Worm (Caenorhabditis elegans) whole organism, young adult: ENCODE results near the gene tomm-70.

Experiments used
- B0336.3 ChIP-seq: fragments of 200-800 bp; sonication (Bioruptor generic); IDR thresholded peaks from 2 replicates; pipeline ENCODE4 v1.3.6; 2022; ENCODE audit warnings: missing genetic modification characterization, missing compliant biosample characterization
- F23B12.7 ChIP-seq: sonication (generic microtip); optimal IDR thresholded peaks from 2 replicates; lab custom pipeline; 2017; ENCODE audit warnings: missing genetic modification characterization, mild to moderate bottlenecking, missing compliant biosample characterization, antibody characterized with exemption, moderate library complexity; ENCODE audit not compliant: insufficient read depth
- F57C9.4 ChIP-seq: sonication (generic microtip); optimal IDR thresholded peaks from 2 replicates; lab custom pipeline; 2017; ENCODE audit warnings: mild to moderate bottlenecking, missing genetic modification characterization, missing compliant biosample characterization
- K11D2.4 ChIP-seq: fragments of 200-800 bp; sonication (Bioruptor generic); IDR thresholded peaks from 2 replicates; pipeline ENCODE4 v1.3.6; 2022; ENCODE audit warnings: missing genetic modification reagents, missing genetic modification characterization, missing compliant biosample characterization
- K12H6.12 ChIP-seq: fragments of 200-800 bp; sonication (Bioruptor generic); optimal IDR thresholded peaks from 2 replicates; lab custom pipeline; 2018; ENCODE audit warnings: mild to moderate bottlenecking, missing genetic modification characterization, missing compliant biosample characterization
- T26A5.8 ChIP-seq: sonication (generic microtip); optimal IDR thresholded peaks from 2 replicates; lab custom pipeline; 2016; ENCODE audit warnings: missing genetic modification characterization, missing compliant biosample characterization
- Y53F4B.3 ChIP-seq: fragments of 200-800 bp; sonication (Bioruptor generic); IDR thresholded peaks from 2 replicates; pipeline ENCODE4 v1.3.6; 2022; ENCODE audit warnings: missing genetic modification reagents, missing genetic modification characterization, missing compliant biosample characterization
- Y67H2A.10 ChIP-seq: fragments of 200-800 bp; sonication (Bioruptor generic); conservative IDR thresholded peaks from 2 replicates; pipeline ENCODE4 v1.3.6; 2022; ENCODE audit warnings: missing genetic modification reagents, missing genetic modification characterization, missing compliant biosample characterization
- Y95B8A.8 ChIP-seq: fragments of 200-800 bp; sonication (Bioruptor generic); IDR thresholded peaks from 2 replicates; pipeline ENCODE4 v1.3.6; 2022; ENCODE audit warnings: missing genetic modification reagents, missing genetic modification characterization, missing compliant biosample characterization
- ZK185.1 ChIP-seq: sonication (generic microtip); optimal IDR thresholded peaks from 2 replicates; lab custom pipeline; 2016; ENCODE audit warnings: mild to moderate bottlenecking, missing genetic modification characterization, missing compliant biosample characterization; ENCODE audit not compliant: poor library complexity, severe bottlenecking
- aptf-2 ChIP-seq: fragments of 200-800 bp; sonication (Bioruptor generic); conservative IDR thresholded peaks from 2 replicates; pipeline ENCODE4 v1.3.6; 2022; ENCODE audit warnings: missing genetic modification reagents, missing genetic modification characterization, missing compliant biosample characterization
- atf-7 ChIP-seq: sonication (generic microtip); optimal IDR thresholded peaks from 2 replicates; lab custom pipeline; 2017; ENCODE audit warnings: mild to moderate bottlenecking, missing genetic modification characterization, missing compliant biosample characterization
- attf-5 ChIP-seq: fragments of 200-800 bp; sonication (Bioruptor generic); optimal IDR thresholded peaks from 2 replicates; lab custom pipeline; 2018; ENCODE audit warnings: mild to moderate bottlenecking, missing genetic modification characterization, missing compliant biosample characterization
- bed-2 ChIP-seq: fragments of 200-800 bp; sonication (Bioruptor generic); IDR thresholded peaks from 2 replicates; pipeline ENCODE4 v1.3.6; 2022; ENCODE audit warnings: missing genetic modification reagents, missing genetic modification characterization, missing compliant biosample characterization
- cebp-1 ChIP-seq, 2 experiments: fragments of 200-800 bp in 1 of 2; sonication (Bioruptor generic) in 1 of 2; sonication (generic microtip) in 1 of 2; IDR thresholded peaks in 1 of 2; optimal IDR thresholded peaks in 1 of 2; 2 replicates each; pipeline versions ENCODE4 v1.3.6 to Lab custom; 2017 to 2022; ENCODE audit warnings: missing compliant biosample characterization in 2 of 2, missing genetic modification characterization in 2 of 2, mild to moderate bottlenecking in 1 of 2, missing genetic modification reagents in 1 of 2, moderate library complexity in 1 of 2
- ceh-40 ChIP-seq: fragments of 200-800 bp; sonication (Bioruptor generic); IDR thresholded peaks from 2 replicates; pipeline ENCODE4 v1.3.6; 2022; ENCODE audit warnings: missing genetic modification characterization, missing compliant biosample characterization
- chd-7 ChIP-seq: sonication (generic microtip); optimal IDR thresholded peaks from 2 replicates; lab custom pipeline; 2016; ENCODE audit warnings: mild to moderate bottlenecking, missing genetic modification characterization, moderate library complexity, missing compliant biosample characterization
- die-1 ChIP-seq: sonication (generic microtip); optimal IDR thresholded peaks from 2 replicates; lab custom pipeline; 2016; ENCODE audit warnings: missing genotype, mild to moderate bottlenecking, missing genetic modification characterization, missing compliant biosample characterization
- dox-1 ChIP-seq: fragments of 200-800 bp; sonication (Bioruptor generic); IDR thresholded peaks from 2 replicates; pipeline ENCODE4 v1.3.6; 2022; ENCODE audit warnings: missing genetic modification reagents, missing genetic modification characterization, missing compliant biosample characterization
- dpl-1 ChIP-seq: fragments of 150-350 bp; optimal IDR thresholded peaks from 2 replicates; lab custom pipeline; 2014; ENCODE audit warnings: missing biosample characterization, missing genetic modification reagents, missing genetic modification characterization
- ets-4 ChIP-seq: fragments of 200-800 bp; sonication (Bioruptor generic); optimal IDR thresholded peaks from 2 replicates; lab custom pipeline; 2018; ENCODE audit warnings: mild to moderate bottlenecking, missing genetic modification characterization, missing compliant biosample characterization
- fkh-3 ChIP-seq: sonication (generic microtip); optimal IDR thresholded peaks from 2 replicates; lab custom pipeline; 2016; ENCODE audit warnings: mild to moderate bottlenecking, missing genetic modification characterization, missing compliant biosample characterization
- hmg-1.2 ChIP-seq: fragments of 200-800 bp; sonication (Bioruptor generic); IDR thresholded peaks from 2 replicates; pipeline ENCODE4 v1.3.6; 2022; ENCODE audit warnings: missing genetic modification reagents, missing genetic modification characterization, missing compliant biosample characterization
- hsf-1 ChIP-seq: fragments of 200-800 bp; sonication (Bioruptor generic); IDR thresholded peaks from 2 replicates; pipeline ENCODE4 v1.3.6; 2022; ENCODE audit warnings: missing genetic modification reagents, missing genetic modification characterization, missing compliant biosample characterization
- let-526 ChIP-seq: fragments of 200-800 bp; sonication (Bioruptor generic); IDR thresholded peaks from 2 replicates; pipeline ENCODE4 v1.3.6; 2022; ENCODE audit warnings: missing genetic modification reagents, missing genetic modification characterization, missing compliant biosample characterization
- let-607 ChIP-seq, 2 experiments: fragments of 200-800 bp in 1 of 2; sonication (Bioruptor generic) in 1 of 2; sonication (generic microtip) in 1 of 2; optimal IDR thresholded peaks; 2 replicates each; lab custom pipeline; 2016 to 2018; ENCODE audit warnings: mild to moderate bottlenecking in 2 of 2, missing compliant biosample characterization in 2 of 2, missing genetic modification characterization in 2 of 2, moderate library complexity in 2 of 2, missing genotype in 1 of 2
- lin-40 ChIP-seq: sonication (generic microtip); optimal IDR thresholded peaks from 2 replicates; lab custom pipeline; 2016; ENCODE audit warnings: missing genetic modification characterization, mild to moderate bottlenecking, missing compliant biosample characterization, missing genotype, missing genetic modification reagents
- lir-1 ChIP-seq: fragments of 200-800 bp; sonication (Bioruptor generic); conservative IDR thresholded peaks from 2 replicates; pipeline ENCODE4 v1.3.6; 2022; ENCODE audit warnings: missing genetic modification reagents, missing genetic modification characterization, missing compliant biosample characterization
- lsl-1 ChIP-seq: fragments of 200-800 bp; sonication (Bioruptor generic); optimal IDR thresholded peaks from 2 replicates; lab custom pipeline; 2018; ENCODE audit warnings: mild to moderate bottlenecking, missing genetic modification characterization, moderate library complexity, missing compliant biosample characterization
- madf-10 ChIP-seq: sonication (generic microtip); optimal IDR thresholded peaks from 2 replicates; lab custom pipeline; 2016; ENCODE audit warnings: mild to moderate bottlenecking, missing genetic modification characterization, missing compliant biosample characterization
- mel-28 ChIP-seq: sonication (generic microtip); optimal IDR thresholded peaks from 2 replicates; lab custom pipeline; 2016; ENCODE audit warnings: borderline replicate concordance, mild to moderate bottlenecking, missing genetic modification characterization, missing compliant biosample characterization
- nfya-1 ChIP-seq: sonication (generic microtip); optimal IDR thresholded peaks from 2 replicates; lab custom pipeline; 2017; ENCODE audit warnings: antibody characterized with exemption, missing compliant biosample characterization, missing genetic modification characterization, borderline replicate concordance; ENCODE audit not compliant: insufficient read depth
- nfyb-1 ChIP-seq: fragments of 200-800 bp; sonication (Bioruptor generic); IDR thresholded peaks from 2 replicates; pipeline ENCODE4 v1.3.6; 2022; ENCODE audit warnings: missing genetic modification reagents, missing genetic modification characterization, missing compliant biosample characterization
- nhr-120 ChIP-seq: fragments of 200-800 bp; sonication (Bioruptor generic); IDR thresholded peaks from 2 replicates; pipeline ENCODE4 v1.3.6; 2022; ENCODE audit warnings: missing genetic modification characterization, missing compliant biosample characterization
- nhr-80 ChIP-seq: sonication (generic microtip); optimal IDR thresholded peaks from 2 replicates; lab custom pipeline; 2016; ENCODE audit warnings: missing genetic modification characterization, missing compliant biosample characterization
- nhr-90 ChIP-seq: sonication (generic microtip); optimal IDR thresholded peaks from 2 replicates; lab custom pipeline; 2016; ENCODE audit warnings: missing genotype, mild to moderate bottlenecking, missing genetic modification characterization, missing compliant biosample characterization
- pha-4 ChIP-seq: fragments of 150-350 bp; sonication (generic microtip); optimal IDR thresholded peaks from 2 replicates; lab custom pipeline; 2014; ENCODE audit warnings: missing biosample characterization, missing genetic modification reagents, missing genetic modification characterization
- snpc-1.1 ChIP-seq: sonication (generic microtip); optimal IDR thresholded peaks from 2 replicates; lab custom pipeline; 2017; ENCODE audit warnings: missing genetic modification characterization, mild to moderate bottlenecking, missing compliant biosample characterization, antibody characterized with exemption, moderate library complexity, missing genotype, missing genetic modification reagents; ENCODE audit not compliant: insufficient read depth
- somi-1 ChIP-seq: fragments of 200-800 bp; sonication (Bioruptor generic); optimal IDR thresholded peaks from 2 replicates; lab custom pipeline; 2018; ENCODE audit warnings: mild to moderate bottlenecking, missing genetic modification characterization, missing compliant biosample characterization
- tbp1 ChIP-seq: fragments of 200-800 bp; sonication (Bioruptor generic); optimal IDR thresholded peaks from 2 replicates; lab custom pipeline; 2018; ENCODE audit warnings: mild to moderate bottlenecking, missing genetic modification characterization, missing compliant biosample characterization
- unc-130 ChIP-seq: sonication (generic microtip); optimal IDR thresholded peaks from 2 replicates; lab custom pipeline; 2016; ENCODE audit warnings: missing genetic modification reagents, missing genetic modification characterization, missing compliant biosample characterization
- ztf-18 ChIP-seq: sonication (generic microtip); optimal IDR thresholded peaks from 2 replicates; lab custom pipeline; 2016; ENCODE audit warnings: missing genotype, mild to moderate bottlenecking, missing genetic modification characterization, missing compliant biosample characterization
- ztf-22 ChIP-seq: fragments of 200-800 bp; sonication (Bioruptor generic); optimal IDR thresholded peaks from 2 replicates; lab custom pipeline; 2018; ENCODE audit warnings: mild to moderate bottlenecking, missing genetic modification characterization, moderate library complexity, missing compliant biosample characterization
- ztf-26 ChIP-seq: sonication (generic microtip); optimal IDR thresholded peaks from 2 replicates; lab custom pipeline; 2017; ENCODE audit warnings: missing genetic modification characterization, missing compliant biosample characterization

Gene tomm-70

DNA sequence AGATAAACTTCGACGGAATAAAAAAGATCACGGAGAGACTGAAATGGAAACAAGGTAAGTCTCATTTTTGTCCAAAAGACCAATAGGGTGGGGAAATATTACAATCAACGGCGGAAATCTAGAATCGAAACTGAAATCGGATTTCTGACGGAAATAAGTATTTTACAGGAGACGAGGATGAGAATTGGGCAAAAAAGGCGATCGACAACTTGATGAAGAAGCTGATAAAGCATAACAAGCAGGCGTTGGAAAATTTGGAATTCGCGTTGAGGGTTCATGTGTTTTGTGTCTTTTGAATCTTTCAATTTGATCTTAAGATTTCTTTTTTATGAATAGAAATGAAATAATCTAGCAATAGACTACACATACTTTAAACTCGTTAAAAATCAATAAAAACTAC lies 3.9 kb downstream of the tomm-70 start, which contains the start of gene ugtp-1:
Gene ugtp-1 (minus strand): TSS at position 101 of the 400 bp plus-strand sequence.
- TF ChIP-seq nhr-90 (tag; lab: Kevin White, UChicago) = no peak
- no peak for TF ChIP-seq fkh-3 (tag; lab: Kevin White, UChicago)
- no peak for TF ChIP-seq K12H6.12 (tag; lab: Kevin White, UChicago)
- no peak for TF ChIP-seq let-607 (tag; optimal IDR thresholded peaks at IDR 0.05; lab: Kevin White, UChicago)
- no peak for TF ChIP-seq Y53F4B.3
- no peak for TF ChIP-seq attf-5 (GFP tag; lab: Kevin White, UChicago)
- TF ChIP-seq Y67H2A.10 (GFP tag; lab: Robert Waterston, UW) = no peak
- TF ChIP-seq somi-1 = no peak
- no peak for TF ChIP-seq ztf-18
- TF ChIP-seq Y95B8A.8 (GFP tag; lab: Robert Waterston, UW) = no peak
- TF ChIP-seq T26A5.8 (tag; lab: Kevin White, UChicago) = no peak
- no peak for TF ChIP-seq lsl-1 (GFP tag; lab: Kevin White, UChicago)
- TF ChIP-seq hsf-1 = no peak
- no peak for TF ChIP-seq aptf-2
- TF ChIP-seq nhr-120 (GFP tag; lab: Robert Waterston, UW) = no peak

DNA sequence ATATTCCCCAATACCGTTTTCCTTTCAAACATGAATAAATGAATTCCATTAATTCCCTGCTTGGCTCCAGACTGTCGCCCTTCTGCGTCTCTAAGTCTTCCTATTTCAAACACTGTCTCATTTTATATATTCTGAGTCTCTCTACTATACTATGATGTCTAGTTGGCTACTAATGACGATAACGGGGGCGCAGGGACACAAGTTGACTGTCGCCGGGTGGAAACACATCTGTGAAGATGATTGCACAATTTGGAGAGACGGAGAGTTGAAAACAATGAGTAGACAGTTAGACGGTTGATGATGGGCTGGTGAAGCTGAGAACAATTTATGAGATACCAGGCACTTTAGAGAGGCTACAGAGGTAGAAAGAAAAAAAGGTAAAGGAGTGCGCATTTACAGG lies 5.1 kb downstream of the tomm-70 start, which contains the start of gene sma-2:
Gene sma-2 (plus strand): TSS at position 194 of the 400 bp plus-strand sequence.
- TF ChIP-seq mel-28 (tag; lab: Kevin White, UChicago) (no peak), snpc-1.1 (tag; lab: Kevin White, UChicago) (no peak), nfya-1 (tag; lab: Kevin White, UChicago) (no peak), F57C9.4 (tag; lab: Kevin White, UChicago) (no peak), hmg-1.2 (GFP tag; lab: Robert Waterston, UW) (peak; percentile 85), die-1 (tag; lab: Kevin White, UChicago) (no peak), nfyb-1 (0 out of 2 replicates have a peak, but pooled peaks have one; percentile 33), attf-5 (GFP tag; lab: Kevin White, UChicago) (peak; percentile 68), nhr-80 (tag; lab: Kevin White, UChicago) (peak; percentile 93), chd-7 (peak; percentile 54), B0336.3 (GFP tag; lab: Robert Waterston, UW) (peak; percentile 44; the same call in 1 of the 2 replicates), K11D2.4 (no peak), ZK185.1 (tag; lab: Kevin White, UChicago) (peak; percentile 33), ztf-22 (peak; percentile 27), lir-1 (GFP tag; lab: Robert Waterston, UW) (0 out of 2 replicates have a peak, but pooled peaks have one; percentile 6), cebp-1 (GFP tag; IDR thresholded peaks at IDR 0.05; lab: Robert Waterston, UW) (no peak), cebp-1 (tag; optimal IDR thresholded peaks at IDR 0.05; lab: Kevin White, UChicago) (peak; percentile 73), ets-4 (peak; percentile 18), ztf-26 (tag; lab: Kevin White, UChicago) (peak; percentile 26), tbp1 (GFP tag; lab: Kevin White, UChicago) (peak; percentile 36), lin-40 (tag; lab: Kevin White, UChicago) (peak; percentile 64), ztf-18 (peak; percentile 30), unc-130 (GFP tag; lab: Kevin White, UChicago) (no peak), nhr-90 (tag; lab: Kevin White, UChicago) (peak; percentile 7), F23B12.7 (tag; lab: Kevin White, UChicago) (peak; percentile 47), let-526 (0 out of 2 replicates have a peak, but pooled peaks have one; percentile 50), dox-1 (no peak; the same call in 1 of the 2 replicates), bed-2 (GFP tag; lab: Robert Waterston, UW) (no peak), pha-4 (tag; lab: Kevin White, UChicago) (peak; percentile 29), atf-7 (peak; percentile 68), fkh-3 (tag; lab: Kevin White, UChicago) (no peak), ceh-40 (no peak), lsl-1 (GFP tag; lab: Kevin White, UChicago) (no peak), dpl-1 (GFP tag; lab: Kevin White, UChicago) (no peak), let-607 (tag; optimal IDR thresholded peaks at IDR 0.05; lab: Kevin White, UChicago) (peak; percentile 24 to 30), madf-10 (tag; lab: Kevin White, UChicago) (peak; percentile 25)
